Worm (Caenorhabditis elegans): ENCODE data around the gene srx-78.

Gene srx-78

ce11 chrV:15087207-15087706 lies 7.6 kb upstream of the srx-78 start, which contains the start of the genes C01G10.15 and C01G10.6:
Gene C01G10.15, minus strand, starts transcription at chrV:15087307.
Gene C01G10.6, plus strand, starts transcription at chrV:15087656.
- TF ChIP-seq sma-9 (GFP tag; optimal IDR thresholded peaks at IDR 0.05) (peak; percentile 0), sma-9 (tag; optimal IDR thresholded peaks at IDR 0.05) (no peak), lin-39 (tag; optimal IDR thresholded peaks at IDR 0.05) (no peak)

ce11 chrV:15088613-15089012 lies 6.2 kb upstream of the srx-78 start, which contains the start of gene C01G10.18:
Gene C01G10.18, minus strand, starts transcription at chrV:15088713.
- TF ChIP-seq mab-5 (tag; optimal IDR thresholded peaks at IDR 0.05) (no peak), ama-1 (optimal IDR thresholded peaks at IDR 0.05) (no peak), lin-13 (GFP tag; optimal IDR thresholded peaks at IDR 0.05) (no peak), sem-4 (tag; optimal IDR thresholded peaks at IDR 0.05) (no peak), lin-11 (tag; optimal IDR thresholded peaks at IDR 0.05) (no peak), Y55F3AM.14 (GFP tag; optimal IDR thresholded peaks at IDR 0.05) (no peak), ztf-1 (GFP tag; conservative IDR thresholded peaks at IDR 0.05) (no peak), lin-39 (tag; optimal IDR thresholded peaks at IDR 0.05) (no peak), nhr-25 (tag; optimal IDR thresholded peaks at IDR 0.05) (no peak), ceh-82 (tag; optimal IDR thresholded peaks at IDR 0.05) (no peak), nhr-12 (tag; optimal IDR thresholded peaks at IDR 0.05) (no peak), elt-1 (tag; optimal IDR thresholded peaks at IDR 0.05) (no peak), aly-2 (tag; optimal IDR thresholded peaks at IDR 0.05) (no peak), snpc-4 (tag; optimal IDR thresholded peaks at IDR 0.05) (no peak), lsy-2 (tag; optimal IDR thresholded peaks at IDR 0.05) (no peak), zag-1 (tag; optimal IDR thresholded peaks at IDR 0.05) (no peak), nhr-77 (tag; optimal IDR thresholded peaks at IDR 0.05) (no peak)

DNA sequence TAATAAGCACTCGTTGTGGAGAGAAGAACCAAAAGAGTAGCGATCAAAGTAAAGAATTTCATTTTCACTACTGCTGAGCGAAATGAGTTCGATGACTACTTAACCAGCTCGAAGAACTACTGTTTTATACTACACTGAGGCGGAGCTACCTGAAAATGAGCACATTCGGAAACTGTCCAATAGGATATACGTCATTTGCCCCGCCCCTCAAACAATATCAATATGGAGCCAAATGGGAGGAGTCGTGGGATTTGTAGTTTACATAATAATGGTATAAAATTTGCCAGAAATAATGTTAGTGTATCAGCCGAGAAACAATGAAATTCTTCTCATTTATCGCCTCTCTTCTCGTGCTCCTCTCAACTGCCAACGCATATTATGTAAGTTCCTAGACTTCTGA lies 5.4 kb upstream of the srx-78 start, which contains the start of the genes C01G10.5 and C01G10.4:
TSS of gene C01G10.5 (minus strand) at position 101 of the 400 bp plus-strand sequence.
TSS of gene C01G10.4 (plus strand) at position 303 of the 400 bp plus-strand sequence.
- TF ChIP-seq elt-1 (tag; optimal IDR thresholded peaks at IDR 0.05) (no peak), gmeb-1 (tag; optimal IDR thresholded peaks at IDR 0.05) (no peak), ceh-82 (tag; optimal IDR thresholded peaks at IDR 0.05) (no peak), nhr-21 (tag; optimal IDR thresholded peaks at IDR 0.05) (no peak)

DNA sequence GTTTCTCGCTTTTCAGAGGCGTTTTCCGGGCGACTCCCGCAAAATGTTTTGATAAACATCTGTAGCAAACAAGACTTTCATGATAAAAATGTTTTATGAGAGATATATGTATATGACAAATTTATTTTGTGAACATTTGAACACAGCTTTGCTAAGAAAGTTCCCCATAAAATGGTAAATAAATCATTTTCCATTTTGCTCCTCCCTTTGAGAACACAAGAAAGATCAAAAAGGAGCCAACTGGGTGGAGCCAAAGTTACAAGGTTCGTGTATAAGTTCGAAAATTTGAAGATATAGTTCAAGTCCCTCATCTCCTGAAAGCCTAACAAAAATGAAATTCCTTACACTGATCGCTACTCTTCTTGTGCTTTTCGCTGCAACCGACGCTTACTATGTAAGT lies 4.4 kb upstream of the srx-78 start, which contains the start of gene C01G10.17:
TSS of gene C01G10.17 (plus strand) at position 301 of the 400 bp plus-strand sequence.
- TF ChIP-seq R02D3.7 (tag; optimal IDR thresholded peaks at IDR 0.05) (no peak), blmp-1 (tag; optimal IDR thresholded peaks at IDR 0.05; ENCODE audit: insufficient read depth) (no peak), peb-1 (tag; optimal IDR thresholded peaks at IDR 0.05) (no peak), nhr-21 (tag; optimal IDR thresholded peaks at IDR 0.05) (no peak), sem-4 (tag; optimal IDR thresholded peaks at IDR 0.05) (no peak), skn-1 (tag; optimal IDR thresholded peaks at IDR 0.05) (no peak), nhr-129 (tag; optimal IDR thresholded peaks at IDR 0.05) (no peak), dmd-4 (tag; optimal IDR thresholded peaks at IDR 0.05) (no peak), fos-1 (tag; optimal IDR thresholded peaks at IDR 0.05) (no peak), mab-5 (tag; optimal IDR thresholded peaks at IDR 0.05) (no peak), ztf-11 (tag; optimal IDR thresholded peaks at IDR 0.05) (no peak), ceh-82 (tag; optimal IDR thresholded peaks at IDR 0.05) (no peak), nhr-77 (tag; optimal IDR thresholded peaks at IDR 0.05) (no peak), nhr-25 (tag; optimal IDR thresholded peaks at IDR 0.05) (no peak), nhr-10 (tag; optimal IDR thresholded peaks at IDR 0.05) (no peak), gmeb-1 (tag; optimal IDR thresholded peaks at IDR 0.05) (no peak), Y55F3AM.14 (GFP tag; optimal IDR thresholded peaks at IDR 0.05) (no peak)

DNA sequence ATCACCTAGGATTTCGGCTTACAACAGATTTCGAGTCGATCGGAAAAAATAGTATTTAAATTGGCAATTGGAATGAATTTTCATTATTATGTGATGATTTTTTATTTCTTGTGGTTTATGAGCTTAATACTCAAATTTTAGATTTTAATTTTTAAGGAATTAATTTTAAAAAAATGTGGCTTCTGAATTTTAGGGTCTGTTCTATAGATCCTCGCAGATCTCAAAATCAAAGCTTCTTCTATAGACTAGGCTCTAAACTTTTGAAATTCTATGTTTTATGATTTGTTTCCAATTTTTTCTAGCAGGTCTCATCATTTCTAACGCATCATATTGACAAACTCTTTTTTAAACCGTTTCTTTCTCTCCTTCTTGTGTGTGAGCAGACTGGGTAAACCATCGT lies 2.2 kb upstream of the srx-78 start, which contains the start of gene txt-12:
TSS of gene txt-12 (plus strand) at position 301 of the 400 bp plus-strand sequence.
- no peak for TF ChIP-seq lin-39 (tag; optimal IDR thresholded peaks at IDR 0.05)
- no peak for TF ChIP-seq elt-3 (tag; optimal IDR thresholded peaks at IDR 0.05)
- TF ChIP-seq mab-5 (tag; optimal IDR thresholded peaks at IDR 0.05): no peak
- TF ChIP-seq nhr-23 (tag; optimal IDR thresholded peaks at IDR 0.05): no peak
- no peak for TF ChIP-seq elt-1 (tag; optimal IDR thresholded peaks at IDR 0.05)
- no peak for TF ChIP-seq ceh-82 (tag; optimal IDR thresholded peaks at IDR 0.05)
- no peak for TF ChIP-seq mbf-1 (tag; optimal IDR thresholded peaks at IDR 0.05)
- no peak for TF ChIP-seq snpc-4 (tag; optimal IDR thresholded peaks at IDR 0.05)
- TF ChIP-seq nhr-129 (tag; optimal IDR thresholded peaks at IDR 0.05): no peak
- TF ChIP-seq blmp-1 (tag; optimal IDR thresholded peaks at IDR 0.05; ENCODE audit: insufficient read depth): no peak
- no peak for TF ChIP-seq crh-2 (tag; optimal IDR thresholded peaks at IDR 0.05)
- TF ChIP-seq unc-39 (tag; optimal IDR thresholded peaks at IDR 0.05): no peak
- TF ChIP-seq aly-2 (tag; optimal IDR thresholded peaks at IDR 0.05): no peak
- TF ChIP-seq mdl-1 (tag; optimal IDR thresholded peaks at IDR 0.05): no peak
- no peak for TF ChIP-seq R02D3.7 (tag; optimal IDR thresholded peaks at IDR 0.05)

All from whole organism, L2 larva.